Worm (Caenorhabditis elegans) whole organism, mixed stage, embryonic: Measurements from ENCODE around the gene sphk-1.

Source experiments
- M03D4.4 ChIP-seq: sonication (generic microtip); optimal IDR thresholded peaks from 2 replicates; lab custom pipeline; 2017; ENCODE audit warnings: mild to moderate bottlenecking, missing genetic modification characterization, missing compliant biosample characterization
- blmp-1 ChIP-seq: fragments of 150-350 bp; optimal IDR thresholded peaks from 2 replicates; lab custom pipeline; 2014; ENCODE audit warnings: missing biosample characterization, missing genetic modification characterization
- ceh-39 ChIP-seq: fragments of 150-350 bp; optimal IDR thresholded peaks from 2 replicates; lab custom pipeline; 2014; ENCODE audit warnings: missing biosample characterization, missing genetic modification characterization
- ceh-43 ChIP-seq: fragments of 200-800 bp; sonication (Bioruptor generic); optimal IDR thresholded peaks from 2 replicates; lab custom pipeline; 2018; ENCODE audit warnings: mild to moderate bottlenecking, missing genetic modification characterization, moderate library complexity, missing compliant biosample characterization
- ceh-83 ChIP-seq: fragments of 200-800 bp; sonication (Bioruptor generic); optimal IDR thresholded peaks from 2 replicates; lab custom pipeline; 2018; ENCODE audit warnings: mild to moderate bottlenecking, missing genetic modification characterization, missing compliant biosample characterization
- cnd-1 ChIP-seq: fragments of 200-800 bp; sonication (Bioruptor generic); optimal IDR thresholded peaks from 2 replicates; lab custom pipeline; 2018; ENCODE audit warnings: mild to moderate bottlenecking, missing genetic modification characterization, missing compliant biosample characterization
- drap-1 ChIP-seq: fragments of 200-800 bp; sonication (Bioruptor generic); optimal IDR thresholded peaks from 3 replicates; lab custom pipeline; 2018; ENCODE audit warnings: mild to moderate bottlenecking, missing genetic modification characterization, missing compliant biosample characterization
- elt-1 ChIP-seq: sonication (generic microtip); optimal IDR thresholded peaks from 2 replicates; lab custom pipeline; 2017; ENCODE audit warnings: missing genetic modification characterization, mild to moderate bottlenecking, missing compliant biosample characterization, antibody characterized with exemption, moderate library complexity, borderline replicate concordance; ENCODE audit not compliant: insufficient read depth
- elt-3 ChIP-seq: fragments of 150-350 bp; optimal IDR thresholded peaks from 2 replicates; lab custom pipeline; 2014; ENCODE audit warnings: missing biosample characterization, missing genetic modification characterization
- flh-1 ChIP-seq: fragments of 200-800 bp; sonication (Bioruptor generic); optimal IDR thresholded peaks from 2 replicates; lab custom pipeline; 2018; ENCODE audit warnings: mild to moderate bottlenecking, missing genetic modification characterization, moderate library complexity, missing compliant biosample characterization
- ham-2 ChIP-seq: fragments of 200-800 bp; sonication (Bioruptor generic); optimal IDR thresholded peaks from 2 replicates; lab custom pipeline; 2018; ENCODE audit warnings: mild to moderate bottlenecking, missing genetic modification characterization, missing compliant biosample characterization
- hlh-1 ChIP-seq: fragments of 150-350 bp; optimal IDR thresholded peaks from 2 replicates; lab custom pipeline; 2014; ENCODE audit warnings: missing biosample characterization, missing genetic modification reagents, missing genetic modification characterization
- lin-13 ChIP-seq: fragments of 150-350 bp; optimal IDR thresholded peaks from 2 replicates; lab custom pipeline; 2014; ENCODE audit warnings: missing biosample characterization, missing genetic modification characterization
- lin-32 ChIP-seq: fragments of 200-800 bp; sonication (Bioruptor generic); optimal IDR thresholded peaks from 2 replicates; lab custom pipeline; 2018; ENCODE audit warnings: mild to moderate bottlenecking, missing genetic modification characterization, missing compliant biosample characterization
- lsy-2 ChIP-seq: fragments of 150-350 bp; optimal IDR thresholded peaks from 2 replicates; lab custom pipeline; 2014; ENCODE audit warnings: missing biosample characterization, missing genetic modification characterization
- mab-5 ChIP-seq: fragments of 150-350 bp; optimal IDR thresholded peaks from 2 replicates; lab custom pipeline; 2014; ENCODE audit warnings: missing biosample characterization, missing genetic modification characterization
- mls-2 ChIP-seq: sonication (generic microtip); optimal IDR thresholded peaks from 2 replicates; lab custom pipeline; 2016; ENCODE audit warnings: mild to moderate bottlenecking, missing genetic modification characterization, moderate library complexity, missing compliant biosample characterization
- nhr-237 ChIP-seq: fragments of 150-350 bp; optimal IDR thresholded peaks from 2 replicates; lab custom pipeline; 2014; ENCODE audit warnings: missing biosample characterization, missing genetic modification characterization
- nhr-28 ChIP-seq: fragments of 150-350 bp; optimal IDR thresholded peaks from 2 replicates; lab custom pipeline; 2014; ENCODE audit warnings: missing biosample characterization, missing genetic modification characterization
- nhr-76 ChIP-seq: sonication (generic microtip); optimal IDR thresholded peaks from 2 replicates; lab custom pipeline; 2017; ENCODE audit warnings: missing biosample characterization, missing genetic modification characterization
- sem-2 ChIP-seq: fragments of 200-800 bp; sonication (Bioruptor generic); optimal IDR thresholded peaks from 2 replicates; lab custom pipeline; 2018; ENCODE audit warnings: mild to moderate bottlenecking, missing genetic modification characterization, missing compliant biosample characterization
- snpc-4 ChIP-seq: fragments of 150-350 bp; optimal IDR thresholded peaks from 2 replicates; lab custom pipeline; 2014; ENCODE audit warnings: missing biosample characterization, missing genetic modification characterization
- sptf-1 ChIP-seq: sonication (generic microtip); optimal IDR thresholded peaks from 2 replicates; lab custom pipeline; 2017; ENCODE audit warnings: mild to moderate bottlenecking, missing genetic modification characterization, moderate library complexity, missing compliant biosample characterization
- tbx-8 ChIP-seq: fragments of 200-800 bp; sonication (Bioruptor generic); optimal IDR thresholded peaks from 2 replicates; lab custom pipeline; 2018; ENCODE audit warnings: mild to moderate bottlenecking, missing genetic modification characterization, moderate library complexity, missing compliant biosample characterization
- unc-120 ChIP-seq: sonication (generic microtip); optimal IDR thresholded peaks from 2 replicates; lab custom pipeline; 2017; ENCODE audit warnings: missing genetic modification characterization, missing compliant biosample characterization; ENCODE audit not compliant: poor library complexity, severe bottlenecking
- unc-39 ChIP-seq: fragments of 150-350 bp; optimal IDR thresholded peaks from 2 replicates; lab custom pipeline; 2014; ENCODE audit warnings: missing biosample characterization, missing genetic modification characterization
- unc-62 ChIP-seq: fragments of 150-350 bp; optimal IDR thresholded peaks from 2 replicates; lab custom pipeline; 2014; ENCODE audit warnings: missing biosample characterization, missing genetic modification reagents, missing genetic modification characterization
- zip-8 ChIP-seq: fragments of 150-350 bp; optimal IDR thresholded peaks from 2 replicates; lab custom pipeline; 2014; ENCODE audit warnings: missing biosample characterization, missing genetic modification characterization
- ztf-11 ChIP-seq: fragments of 150-350 bp; optimal IDR thresholded peaks from 2 replicates; lab custom pipeline; 2014; ENCODE audit warnings: missing biosample characterization, missing genetic modification characterization

sphk-1 gene

ce11 chrII:8707024-8707423 lies 5.6 kb upstream of the sphk-1 start, which contains the start of gene cup-16:
TSS of gene cup-16 (plus strand) at chrII:8707155.
- TF ChIP-seq tbx-8 (GFP tag; lab: Kevin White, UChicago) = no peak
- TF ChIP-seq flh-1 = no peak
- no peak for TF ChIP-seq lsy-2 (tag; lab: Kevin White, UChicago)
- no peak for TF ChIP-seq blmp-1 (tag; lab: Kevin White, UChicago)
- TF ChIP-seq zip-8 = no peak
- TF ChIP-seq ceh-43 (GFP tag; lab: Kevin White, UChicago) = no peak
- no peak for TF ChIP-seq ceh-39 (tag; lab: Kevin White, UChicago)
- no peak for TF ChIP-seq nhr-76 (tag; lab: Kevin White, UChicago)
- TF ChIP-seq lin-32 (GFP tag; lab: Kevin White, UChicago) = no peak
- TF ChIP-seq nhr-237 (tag; lab: Kevin White, UChicago) = no peak
- peak; percentile 3 for TF ChIP-seq unc-120 (tag; lab: Kevin White, UChicago)
- no peak for TF ChIP-seq sem-2 (GFP tag; lab: Kevin White, UChicago)
- no peak for TF ChIP-seq ztf-11 (tag; lab: Kevin White, UChicago)
- no peak for TF ChIP-seq elt-1 (tag; lab: Kevin White, UChicago)
- TF ChIP-seq unc-62 (GFP tag; lab: Kevin White, UChicago) = peak; percentile 20
- no peak for TF ChIP-seq ceh-83 (GFP tag; lab: Kevin White, UChicago)
- TF ChIP-seq elt-3 = no peak
- TF ChIP-seq hlh-1 (tag; lab: Kevin White, UChicago) = peak; percentile 35

ce11 chrII:8704413-8704874 lies 3.0 kb upstream of the sphk-1 start, which contains the start of gene prx-5:
TSS of gene prx-5 (plus strand) at chrII:8704824.
- TF ChIP-seq elt-1 (tag; lab: Kevin White, UChicago) (no peak), blmp-1 (tag; lab: Kevin White, UChicago) (no peak), cnd-1 (tag; lab: Kevin White, UChicago) (no peak)

ce11 chrII:8703729-8704128 lies 2.3 kb upstream of the sphk-1 start, which contains the start of gene ceh-7:
TSS of gene ceh-7 (minus strand) at chrII:8703829.
- no peak for TF ChIP-seq drap-1 (GFP tag; lab: Kevin White, UChicago)
- TF ChIP-seq lin-32 (GFP tag; lab: Kevin White, UChicago) = no peak
- TF ChIP-seq lin-13 (tag; lab: Kevin White, UChicago) = no peak
- no peak for TF ChIP-seq M03D4.4
- no peak for TF ChIP-seq mab-5
- TF ChIP-seq nhr-28 (tag; lab: Kevin White, UChicago) = no peak
- TF ChIP-seq elt-1 (tag; lab: Kevin White, UChicago) = no peak

ce11 chrII:8701059-8701458 lies 410 bp downstream of the sphk-1 start:
- TF ChIP-seq ham-2 (GFP tag; lab: Kevin White, UChicago) (no peak), lsy-2 (tag; lab: Kevin White, UChicago) (peak; percentile 73)

ce11 chrII:8698828-8699227 lies 2.6 kb downstream of the sphk-1 start, which contains the start of gene chdh-1:
TSS of gene chdh-1 (minus strand) at chrII:8698928.
- TF ChIP-seq hlh-1 (tag; lab: Kevin White, UChicago) = no peak
- TF ChIP-seq ceh-43 (GFP tag; lab: Kevin White, UChicago) = no peak
- TF ChIP-seq lsy-2 (tag; lab: Kevin White, UChicago) = no peak
- no peak for TF ChIP-seq flh-1
- TF ChIP-seq lin-32 (GFP tag; lab: Kevin White, UChicago) = no peak
- TF ChIP-seq zip-8 = no peak
- no peak for TF ChIP-seq mls-2
- no peak for TF ChIP-seq nhr-28 (tag; lab: Kevin White, UChicago)
- TF ChIP-seq snpc-4 (tag; lab: Kevin White, UChicago) = no peak
- no peak for TF ChIP-seq nhr-237 (tag; lab: Kevin White, UChicago)
- no peak for TF ChIP-seq unc-39 (tag; lab: Kevin White, UChicago)
- TF ChIP-seq blmp-1 (tag; lab: Kevin White, UChicago) = no peak
- TF ChIP-seq lin-13 (tag; lab: Kevin White, UChicago) = no peak
- TF ChIP-seq sptf-1 (tag; lab: Kevin White, UChicago) = no peak
- no peak for TF ChIP-seq tbx-8 (GFP tag; lab: Kevin White, UChicago)
